Worm (Caenorhabditis elegans) whole organism, L3 larva: ENCODE results near the gene pigx-1.

Source experiments
- R02D3.7 ChIP-seq: fragments of 150-350 bp; optimal IDR thresholded peaks from 2 replicates; lab custom pipeline; 2014; ENCODE audit warnings: missing biosample characterization, missing genetic modification characterization
- ZK546.5 ChIP-seq: sonication (generic microtip); optimal IDR thresholded peaks from 2 replicates; lab custom pipeline; 2017; ENCODE audit warnings: missing biosample characterization, missing genetic modification characterization
- aly-2 ChIP-seq: fragments of 150-350 bp; optimal IDR thresholded peaks from 2 replicates; lab custom pipeline; 2014; ENCODE audit warnings: missing biosample characterization, missing genetic modification characterization
- ama-1 ChIP-seq: fragments of 150-350 bp; optimal IDR thresholded peaks from 2 replicates; lab custom pipeline; 2018
- ceh-16 ChIP-seq: sonication (generic microtip); optimal IDR thresholded peaks from 2 replicates; lab custom pipeline; 2017; ENCODE audit warnings: missing biosample characterization, missing genetic modification characterization
- ceh-28 ChIP-seq: fragments of 150-350 bp; optimal IDR thresholded peaks from 2 replicates; lab custom pipeline; 2014; ENCODE audit warnings: missing biosample characterization, missing genetic modification reagents, missing genetic modification characterization
- ceh-82 ChIP-seq: fragments of 150-350 bp; optimal IDR thresholded peaks from 2 replicates; lab custom pipeline; 2014; ENCODE audit warnings: missing biosample characterization, missing genetic modification characterization
- ceh-9 ChIP-seq: sonication (generic microtip); optimal IDR thresholded peaks from 2 replicates; lab custom pipeline; 2018; ENCODE audit warnings: missing biosample characterization, missing genetic modification characterization
- daf-12 ChIP-seq: fragments of 150-350 bp; optimal IDR thresholded peaks from 2 replicates; lab custom pipeline; 2014; ENCODE audit warnings: missing biosample characterization, missing genetic modification reagents, missing genetic modification characterization
- egl-27 ChIP-seq: sonication (generic microtip); optimal IDR thresholded peaks from 4 replicates; lab custom pipeline; 2017; ENCODE audit warnings: missing biosample characterization, missing genetic modification reagents, missing genetic modification characterization
- egl-5 ChIP-seq: fragments of 150-350 bp; optimal IDR thresholded peaks from 2 replicates; lab custom pipeline; 2017; ENCODE audit warnings: missing biosample characterization, missing genetic modification reagents, missing genetic modification characterization, inconsistent platforms
- elt-1 ChIP-seq: fragments of 150-350 bp; optimal IDR thresholded peaks from 2 replicates; lab custom pipeline; 2014; ENCODE audit warnings: missing biosample characterization, missing genetic modification characterization
- elt-2 ChIP-seq: sonication (generic microtip); optimal IDR thresholded peaks from 2 replicates; lab custom pipeline; 2016; ENCODE audit warnings: missing genetic modification reagents, mild to moderate bottlenecking, missing genetic modification characterization, missing compliant biosample characterization
- elt-3 ChIP-seq, 3 experiments: fragments of 150-350 bp in 1 of 3; sonication (generic microtip) in 2 of 3; optimal IDR thresholded peaks; 2 replicates in 2 of 3; 4 replicates in 1 of 3; lab custom pipeline; 2014 to 2017; ENCODE audit warnings: missing biosample characterization in 3 of 3, missing genetic modification characterization in 3 of 3
- eor-1 ChIP-seq, 2 experiments: fragments of 150-350 bp; optimal IDR thresholded peaks; 2 replicates each; lab custom pipeline; 2014 to 2018; ENCODE audit warnings: missing biosample characterization in 2 of 2, missing genetic modification characterization in 2 of 2
- fkh-10 ChIP-seq: sonication (generic microtip); optimal IDR thresholded peaks from 2 replicates; lab custom pipeline; 2017; ENCODE audit warnings: missing biosample characterization, missing genetic modification reagents, missing genetic modification characterization
- fkh-2 ChIP-seq: fragments of 150-350 bp; optimal IDR thresholded peaks from 2 replicates; lab custom pipeline; 2014; ENCODE audit warnings: missing biosample characterization, missing genetic modification reagents, missing genetic modification characterization
- fos-1 ChIP-seq: fragments of 150-350 bp; optimal IDR thresholded peaks from 2 replicates; lab custom pipeline; 2014; ENCODE audit warnings: missing biosample characterization, missing genetic modification characterization
- hmg-11 ChIP-seq: sonication (generic microtip); optimal IDR thresholded peaks from 2 replicates; lab custom pipeline; 2016; ENCODE audit warnings: missing genetic modification characterization, missing compliant biosample characterization
- jun-1 ChIP-seq: fragments of 150-350 bp; optimal IDR thresholded peaks from 2 replicates; lab custom pipeline; 2014; ENCODE audit warnings: missing biosample characterization, missing genetic modification reagents, missing genetic modification characterization
- lin-15B ChIP-seq: fragments of 150-350 bp; optimal IDR thresholded peaks from 2 replicates; lab custom pipeline; 2014; ENCODE audit warnings: missing biosample characterization, missing genetic modification characterization
- lin-39 ChIP-seq: fragments of 150-350 bp; optimal IDR thresholded peaks from 2 replicates; lab custom pipeline; 2018; ENCODE audit warnings: missing biosample characterization, missing genetic modification reagents, missing genetic modification characterization
- lsy-12 ChIP-seq: sonication (generic microtip); optimal IDR thresholded peaks from 2 replicates; lab custom pipeline; 2016; ENCODE audit warnings: mild to moderate bottlenecking, missing genetic modification characterization, missing compliant biosample characterization
- mdl-1 ChIP-seq: fragments of 150-350 bp; optimal IDR thresholded peaks from 2 replicates; lab custom pipeline; 2014; ENCODE audit warnings: missing biosample characterization, missing genetic modification characterization
- mml-1 ChIP-seq: fragments of 150-350 bp; sonication (generic microtip); optimal IDR thresholded peaks from 3 replicates; lab custom pipeline; 2014; ENCODE audit warnings: missing biosample characterization, missing genetic modification characterization
- nfya-1 ChIP-seq: sonication (generic microtip); optimal IDR thresholded peaks from 2 replicates; lab custom pipeline; 2017; ENCODE audit warnings: missing genetic modification characterization, mild to moderate bottlenecking, missing compliant biosample characterization, antibody characterized with exemption, moderate library complexity; ENCODE audit not compliant: insufficient read depth
- nhr-11 ChIP-seq: fragments of 150-350 bp; optimal IDR thresholded peaks from 2 replicates; lab custom pipeline; 2014; ENCODE audit warnings: missing biosample characterization, missing genetic modification characterization
- nhr-12 ChIP-seq: fragments of 150-350 bp; optimal IDR thresholded peaks from 2 replicates; lab custom pipeline; 2014; ENCODE audit warnings: missing biosample characterization, missing genetic modification characterization
- nhr-23 ChIP-seq: fragments of 150-350 bp; optimal IDR thresholded peaks from 2 replicates; lab custom pipeline; 2014; ENCODE audit warnings: missing biosample characterization, missing genetic modification reagents, missing genetic modification characterization
- nhr-237 ChIP-seq: fragments of 150-350 bp; optimal IDR thresholded peaks from 2 replicates; lab custom pipeline; 2014; ENCODE audit warnings: missing biosample characterization, missing genetic modification characterization
- nhr-25 ChIP-seq: sonication (generic microtip); optimal IDR thresholded peaks from 2 replicates; lab custom pipeline; 2017; ENCODE audit warnings: missing biosample characterization, missing genetic modification characterization
- nhr-28 ChIP-seq: fragments of 150-350 bp; optimal IDR thresholded peaks from 2 replicates; lab custom pipeline; 2014; ENCODE audit warnings: missing biosample characterization, missing genetic modification characterization
- nhr-43 ChIP-seq: sonication (generic microtip); optimal IDR thresholded peaks from 2 replicates; lab custom pipeline; 2016; ENCODE audit warnings: mild to moderate bottlenecking, missing genetic modification characterization, missing compliant biosample characterization; ENCODE audit not compliant: poor library complexity, severe bottlenecking
- nhr-67 ChIP-seq: fragments of 150-350 bp; optimal IDR thresholded peaks from 2 replicates; lab custom pipeline; 2014; ENCODE audit warnings: missing biosample characterization, missing genetic modification characterization
- nhr-76 ChIP-seq: fragments of 150-350 bp; sonication (generic microtip); optimal IDR thresholded peaks from 5 replicates; lab custom pipeline; 2014; ENCODE audit warnings: missing biosample characterization, missing genetic modification characterization
- nhr-77 ChIP-seq: fragments of 150-350 bp; optimal IDR thresholded peaks from 2 replicates; lab custom pipeline; 2014; ENCODE audit warnings: missing biosample characterization, missing genetic modification characterization
- pha-4 ChIP-seq: fragments of 150-350 bp; optimal IDR thresholded peaks from 2 replicates; lab custom pipeline; 2014; ENCODE audit warnings: missing biosample characterization, missing genetic modification reagents, missing genetic modification characterization
- pqm-1 ChIP-seq: fragments of 150-350 bp; optimal IDR thresholded peaks from 2 replicates; lab custom pipeline; 2017; ENCODE audit warnings: missing biosample characterization, missing genetic modification characterization, inconsistent platforms
- sea-2 ChIP-seq: fragments of 150-350 bp; sonication (generic microtip); optimal IDR thresholded peaks from 4 replicates; lab custom pipeline; 2014; ENCODE audit warnings: missing biosample characterization, missing genetic modification reagents, missing genetic modification characterization
- skn-1 ChIP-seq: fragments of 150-350 bp; optimal IDR thresholded peaks from 2 replicates; lab custom pipeline; 2014; ENCODE audit warnings: missing biosample characterization, missing genetic modification characterization
- snpc-4 ChIP-seq: fragments of 150-350 bp; optimal IDR thresholded peaks from 2 replicates; lab custom pipeline; 2014; ENCODE audit warnings: missing biosample characterization, missing genetic modification characterization
- tbx-2 ChIP-seq: sonication (generic microtip); optimal IDR thresholded peaks from 2 replicates; lab custom pipeline; 2016; ENCODE audit warnings: mild to moderate bottlenecking, missing genetic modification characterization, missing compliant biosample characterization
- unc-39 ChIP-seq: sonication (generic microtip); optimal IDR thresholded peaks from 4 replicates; lab custom pipeline; 2017; ENCODE audit warnings: missing biosample characterization, missing genetic modification characterization
- unc-62 ChIP-seq: fragments of 150-350 bp; sonication (generic microtip); optimal IDR thresholded peaks from 4 replicates; lab custom pipeline; 2014; ENCODE audit warnings: missing biosample characterization, missing genetic modification reagents, missing genetic modification characterization
- zag-1 ChIP-seq: fragments of 150-350 bp; optimal IDR thresholded peaks from 2 replicates; lab custom pipeline; 2014; ENCODE audit warnings: missing biosample characterization, missing genetic modification characterization
- ztf-11 ChIP-seq: fragments of 150-350 bp; optimal IDR thresholded peaks from 2 replicates; lab custom pipeline; 2014; ENCODE audit warnings: missing biosample characterization, missing genetic modification characterization
- ztf-4 ChIP-seq: fragments of 150-350 bp; optimal IDR thresholded peaks from 2 replicates; lab custom pipeline; 2014; ENCODE audit warnings: missing biosample characterization, missing genetic modification characterization

Gene pigx-1

DNA sequence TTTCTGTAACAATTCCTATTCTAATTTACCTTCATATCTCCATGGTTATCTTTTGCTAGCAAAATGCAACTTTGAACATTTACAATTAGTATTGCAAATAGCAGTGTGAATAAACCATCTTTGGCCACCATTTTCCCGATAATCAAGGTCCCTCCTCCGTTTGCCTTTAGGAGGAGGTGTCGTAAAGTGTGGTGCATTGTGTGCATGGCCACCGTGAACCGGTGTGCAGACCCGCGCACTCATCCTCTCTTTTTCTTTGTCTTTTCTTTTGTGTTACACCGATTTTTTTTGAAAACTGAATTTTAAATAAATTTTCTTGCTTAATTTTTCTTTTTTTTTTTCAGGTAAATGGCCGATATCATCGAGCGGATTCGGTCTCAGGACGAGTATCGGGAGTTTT, at the start of gene pigx-1, which contains the start of gene rme-6:
pigx-1 (minus strand) TSS at position 206 of the 400 bp plus-strand sequence.
rme-6 (plus strand) TSS at position 345 of the 400 bp plus-strand sequence.
- TF ChIP-seq tbx-2 (tag; lab: Kevin White, UChicago) (no peak), egl-27 (no peak), elt-1 (no peak), R02D3.7 (tag; lab: Kevin White, UChicago) (no peak), hmg-11 (tag; lab: Kevin White, UChicago) (peak; percentile 88), ceh-9 (tag; lab: Kevin White, UChicago) (no peak), pha-4 (peak; percentile 31), nfya-1 (peak; percentile 29)

DNA sequence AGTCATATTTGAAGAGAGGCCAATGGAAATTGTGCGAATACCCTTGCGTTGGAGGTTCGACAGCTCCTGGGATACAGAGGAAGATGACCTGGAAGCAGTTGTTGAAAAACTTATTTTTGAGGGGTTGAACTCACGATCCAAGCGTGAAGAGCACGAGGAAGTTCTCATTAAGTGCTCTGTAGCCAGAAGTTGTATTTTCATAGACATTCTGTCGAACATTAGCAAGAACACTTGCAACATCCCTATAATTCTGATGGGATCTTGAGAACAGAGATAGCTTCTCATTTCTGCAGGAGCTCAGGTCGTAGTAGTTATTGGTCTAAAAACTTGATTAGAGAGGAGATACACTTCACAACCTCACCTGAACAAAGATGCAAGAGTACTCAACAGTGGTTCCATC, 44.8 kb upstream of the pigx-1 start:
- no peak for TF ChIP-seq elt-1
- no peak for TF ChIP-seq mdl-1 (tag; lab: Kevin White, UChicago)
- TF ChIP-seq nhr-237 (tag; lab: Kevin White, UChicago) = no peak
- TF ChIP-seq ceh-82 (tag; lab: Kevin White, UChicago) = no peak
- no peak for TF ChIP-seq nhr-77
- TF ChIP-seq eor-1 (tag; optimal IDR thresholded peaks at IDR 0.05; lab: Kevin White, UChicago) = no peak
- TF ChIP-seq nhr-25 = no peak
- TF ChIP-seq, all 47 proteins: peak for 0

DNA sequence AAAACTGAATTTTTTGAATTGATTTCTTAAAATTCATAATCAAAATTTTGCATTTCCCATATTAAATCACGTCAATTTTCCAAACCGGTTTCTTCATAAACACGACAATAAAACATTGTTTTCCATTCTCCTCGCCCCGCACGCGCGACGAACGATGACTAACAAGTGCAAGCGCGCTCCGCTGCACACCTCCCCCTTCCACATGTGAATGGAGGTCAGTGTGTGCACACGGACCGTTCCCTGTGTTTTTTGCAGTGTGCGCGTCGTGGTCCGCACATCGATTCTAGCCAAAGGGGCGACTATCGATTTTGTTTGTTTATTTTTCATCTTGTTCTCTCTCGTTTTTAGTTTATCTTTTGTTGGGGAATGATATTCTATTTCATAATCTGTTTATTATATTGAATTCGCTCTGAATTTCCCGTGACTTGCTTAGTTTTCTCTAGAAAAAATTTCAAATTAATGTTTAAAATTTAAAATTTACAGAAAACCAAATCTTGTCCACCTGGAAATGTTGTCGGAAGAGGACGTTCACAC, 31.8 kb upstream of the pigx-1 start, which contains the start of gene snx-1:
snx-1 (plus strand) TSS at position 484 of the 534 bp plus-strand sequence.
- no peak for TF ChIP-seq egl-27
- no peak for TF ChIP-seq nhr-77
- TF ChIP-seq R02D3.7 (tag; lab: Kevin White, UChicago) = no peak
- TF ChIP-seq nhr-43 (tag; lab: Kevin White, UChicago) = peak; percentile 38
- TF ChIP-seq ceh-16 (tag; lab: Kevin White, UChicago) = no peak
- no peak for TF ChIP-seq nhr-67
- peak; percentile 10 for TF ChIP-seq fos-1 (tag; lab: Kevin White, UChicago)
- no peak for TF ChIP-seq unc-39 (tag; lab: Kevin White, UChicago)
- TF ChIP-seq ceh-28 (tag; lab: Kevin White, UChicago) = peak; percentile 9
- TF ChIP-seq aly-2 (tag; lab: Kevin White, UChicago) = no peak
- peak; percentile 34 for TF ChIP-seq skn-1 (tag; lab: Kevin White, UChicago)
- peak; percentile 70 for TF ChIP-seq lin-39 (tag; lab: Kevin White, UChicago)
- no peak for TF ChIP-seq ZK546.5
- peak; percentile 41 for TF ChIP-seq nfya-1
- no peak for TF ChIP-seq nhr-11 (tag; lab: Kevin White, UChicago)
- no peak for TF ChIP-seq elt-3 (tag; optimal IDR thresholded peaks at IDR 0.05; lab: Kevin White, UChicago)
- TF ChIP-seq sea-2 = no peak
- no peak for TF ChIP-seq ceh-82 (tag; lab: Kevin White, UChicago)
- no peak for TF ChIP-seq tbx-2 (tag; lab: Kevin White, UChicago)
- no peak for TF ChIP-seq daf-12 (tag; lab: Kevin White, UChicago)
- peak; percentile 64 for TF ChIP-seq pha-4
- TF ChIP-seq ztf-11 (tag; lab: Kevin White, UChicago) = no peak
- TF ChIP-seq ceh-9 (tag; lab: Kevin White, UChicago) = no peak
- no peak for TF ChIP-seq zag-1 (tag; lab: Kevin White, UChicago)
- peak; percentile 74 for TF ChIP-seq nhr-25
- peak; percentile 47 for TF ChIP-seq egl-5
- peak; percentile 61 for TF ChIP-seq jun-1 (tag; lab: Kevin White, UChicago)
- TF ChIP-seq nhr-12 = no peak
- TF ChIP-seq lsy-12 (tag; lab: Kevin White, UChicago) = no peak
- TF ChIP-seq hmg-11 (tag; lab: Kevin White, UChicago) = peak; percentile 65
- TF ChIP-seq fkh-2 (tag; lab: Kevin White, UChicago) = no peak
- no peak for TF ChIP-seq mml-1 (tag; lab: Kevin White, UChicago)
- TF ChIP-seq lin-15B (tag; lab: Kevin White, UChicago) = peak; percentile 57
- no peak for TF ChIP-seq fkh-10
- TF ChIP-seq nhr-237 (tag; lab: Kevin White, UChicago) = no peak
- no peak for TF ChIP-seq eor-1 (tag; optimal IDR thresholded peaks at IDR 0.05; lab: Kevin White, UChicago)
- peak; percentile 47 for TF ChIP-seq snpc-4 (tag; lab: Kevin White, UChicago)
- TF ChIP-seq ztf-4 (tag; lab: Kevin White, UChicago) = no peak
- no peak for TF ChIP-seq unc-62 (GFP tag; lab: Kevin White, UChicago)
- no peak for TF ChIP-seq nhr-76 (tag; lab: Kevin White, UChicago)
- TF ChIP-seq nhr-28 (tag; lab: Kevin White, UChicago) = no peak
- TF ChIP-seq elt-1 = no peak
- TF ChIP-seq ama-1 (lab: Kevin White, UChicago) = no peak
- peak; percentile 58 for TF ChIP-seq elt-2
- TF ChIP-seq nhr-23 (tag; lab: Kevin White, UChicago) = peak; percentile 44
- peak; percentile 0 for TF ChIP-seq mdl-1 (tag; lab: Kevin White, UChicago)
- TF ChIP-seq pqm-1 = peak; percentile 20
